Fruit fly (Drosophila melanogaster) whole organism, embryonic: ENCODE measurements around the gene CG13364.

Source experiments
- Blimp-1 ChIP-seq: fragments of 200-800 bp; sonication (Bioruptor generic); optimal IDR thresholded peaks from 3 replicates; lab custom pipeline; 2018; ENCODE audit warnings: missing biosample characterization, missing genetic modification characterization, mild to moderate bottlenecking, moderate library complexity, missing genetic modification reagents
- CG10267 ChIP-seq: fragments of 200-800 bp; sonication (Bioruptor generic); optimal IDR thresholded peaks from 2 replicates; lab custom pipeline; 2018; ENCODE audit warnings: missing biosample characterization, mild to moderate bottlenecking, missing genetic modification characterization, moderate library complexity
- CG10321 ChIP-seq: fragments of 200-800 bp; sonication (Bioruptor generic); IDR thresholded peaks from 2 replicates; pipeline ENCODE4 v1.3.6; 2022; ENCODE audit warnings: missing biosample characterization, missing genetic modification characterization
- CG10543 ChIP-seq: fragments of 200-800 bp; sonication (Bioruptor generic); optimal IDR thresholded peaks from 3 replicates; lab custom pipeline; 2017; ENCODE audit warnings: missing biosample characterization, mild to moderate bottlenecking, missing genetic modification characterization, moderate library complexity
- CG12155 ChIP-seq: fragments of 200-800 bp; sonication (Bioruptor generic); optimal IDR thresholded peaks from 3 replicates; lab custom pipeline; 2016; ENCODE audit warnings: missing biosample characterization, missing genetic modification characterization
- CG1832 ChIP-seq: fragments of 200-800 bp; sonication (Bioruptor generic); optimal IDR thresholded peaks from 2 replicates; lab custom pipeline; 2017; ENCODE audit warnings: missing biosample characterization, mild to moderate bottlenecking, missing genetic modification characterization, inconsistent platforms
- CG6854 ChIP-seq: fragments of 200-800 bp; sonication (Bioruptor generic); optimal IDR thresholded peaks from 3 replicates; lab custom pipeline; 2017; ENCODE audit warnings: missing biosample characterization, mild to moderate bottlenecking, missing genetic modification characterization
- CG7987 ChIP-seq: fragments of 200-800 bp; sonication (Bioruptor generic); optimal IDR thresholded peaks from 2 replicates; lab custom pipeline; 2018; ENCODE audit warnings: missing biosample characterization, mild to moderate bottlenecking, missing genetic modification characterization, moderate library complexity
- CG8388 ChIP-seq: fragments of 200-800 bp; sonication (Bioruptor generic); optimal IDR thresholded peaks from 2 replicates; lab custom pipeline; 2019; ENCODE audit warnings: missing biosample characterization, mild to moderate bottlenecking, missing genetic modification characterization, moderate library complexity
- CG8944 ChIP-seq: fragments of 200-800 bp; sonication (Bioruptor generic); optimal IDR thresholded peaks from 3 replicates; lab custom pipeline; 2016; ENCODE audit warnings: missing biosample characterization, missing genetic modification characterization
- CkIIα-i1 ChIP-seq: fragments of 200-800 bp; sonication (Bioruptor generic); IDR thresholded peaks from 2 replicates; pipeline ENCODE4 v1.3.6; 2022; ENCODE audit warnings: missing biosample characterization, missing genetic modification characterization
- D ChIP-seq, 2 experiments: fragments of 200-800 bp in 1 of 2; fragments of >200 bp in 1 of 2; sonication (Bioruptor generic) in 1 of 2; optimal IDR thresholded peaks; 2 replicates in 1 of 2; 3 replicates in 1 of 2; lab custom pipeline; 2017; ENCODE audit warnings: mild to moderate bottlenecking in 1 of 2, missing biosample characterization in 1 of 2, missing genetic modification characterization in 1 of 2, missing genetic modification reagents in 1 of 2
- Deaf1 ChIP-seq: fragments of 200-800 bp; optimal IDR thresholded peaks from 3 replicates; lab custom pipeline; 2019; ENCODE audit warnings: missing biosample characterization, mild to moderate bottlenecking, missing genetic modification characterization, moderate library complexity
- E2f2 ChIP-seq: fragments of 200-800 bp; sonication (Bioruptor generic); IDR thresholded peaks from 2 replicates; pipeline ENCODE4 v1.3.6; 2022; ENCODE audit warnings: missing biosample characterization, missing genetic modification characterization
- Ets65A ChIP-seq: fragments of 200-800 bp; sonication (Bioruptor generic); peaks from one replicate; lab custom pipeline; 2016; ENCODE audit warnings: missing biosample characterization, missing genetic modification characterization
- Fer1 ChIP-seq: fragments of 200-800 bp; sonication (Bioruptor generic); optimal IDR thresholded peaks from 2 replicates; lab custom pipeline; 2017; ENCODE audit warnings: missing biosample characterization, mild to moderate bottlenecking, missing genetic modification characterization
- Hey ChIP-seq: fragments of 200-800 bp; sonication (Bioruptor generic); optimal IDR thresholded peaks from 3 replicates; lab custom pipeline; 2018; ENCODE audit warnings: missing biosample characterization, mild to moderate bottlenecking, missing genetic modification characterization
- Hr78 ChIP-seq, 2 experiments: fragments of 200-800 bp in 1 of 2; fragments of >200 bp in 1 of 2; sonication (Bioruptor generic) in 1 of 2; optimal IDR thresholded peaks; 2 replicates each; lab custom pipeline; 2017 to 2019; ENCODE audit warnings: missing biosample characterization in 2 of 2, missing genetic modification characterization in 2 of 2, mild to moderate bottlenecking in 1 of 2, moderate library complexity in 1 of 2
- Med ChIP-seq: fragments of 200-800 bp; sonication (Bioruptor generic); peaks from one replicate; lab custom pipeline; 2016; ENCODE audit warnings: missing biosample characterization, missing genetic modification characterization, mild to moderate bottlenecking, inconsistent platforms, moderate library complexity
- Nf-YB ChIP-seq: fragments of 200-800 bp; sonication (Bioruptor generic); optimal IDR thresholded peaks from 3 replicates; lab custom pipeline; 2019; ENCODE audit warnings: missing biosample characterization, mild to moderate bottlenecking, missing genetic modification characterization, moderate library complexity
- Nf-YC ChIP-seq: fragments of 200-800 bp; optimal IDR thresholded peaks from 3 replicates; lab custom pipeline; 2019; ENCODE audit warnings: missing biosample characterization, mild to moderate bottlenecking, missing genetic modification characterization, moderate library complexity
- Rfx ChIP-seq: fragments of 200-800 bp; sonication (Bioruptor generic); IDR thresholded peaks from 2 replicates; pipeline ENCODE4 v1.3.6; 2022; ENCODE audit warnings: missing biosample characterization, missing genetic modification characterization
- Six4 ChIP-seq: fragments of 200-800 bp; sonication (Bioruptor generic); optimal IDR thresholded peaks from 2 replicates; lab custom pipeline; 2016; ENCODE audit warnings: missing biosample characterization, missing genetic modification characterization
- Vsx1 ChIP-seq: fragments of 200-800 bp; sonication (Bioruptor generic); optimal IDR thresholded peaks from 2 replicates; lab custom pipeline; 2017; ENCODE audit warnings: missing biosample characterization, mild to moderate bottlenecking, missing genetic modification characterization, missing genetic modification reagents
- chinmo ChIP-seq: fragments of 200-800 bp; sonication (Bioruptor generic); IDR thresholded peaks from 4 replicates; pipeline ENCODE4 v1.3.6; 2022; ENCODE audit warnings: missing biosample characterization, missing genetic modification characterization; ENCODE audit not compliant: partially characterized antibody
- ci ChIP-seq: fragments of 200-800 bp; sonication (Bioruptor generic); IDR thresholded peaks from 3 replicates; pipeline ENCODE4 v1.3.6; 2022; ENCODE audit warnings: missing biosample characterization, missing genetic modification characterization
- crol ChIP-seq: fragments of 200-800 bp; sonication (Bioruptor generic); IDR thresholded peaks from 2 replicates; pipeline ENCODE4 v1.3.6; 2022; ENCODE audit warnings: missing biosample characterization, missing genetic modification characterization
- exex ChIP-seq: fragments of 200-800 bp; sonication (Bioruptor generic); optimal IDR thresholded peaks from 4 replicates; lab custom pipeline; 2018; ENCODE audit warnings: missing biosample characterization, mild to moderate bottlenecking, missing genetic modification characterization, moderate library complexity
- gem ChIP-seq: fragments of 200-800 bp; sonication (Bioruptor generic); optimal IDR thresholded peaks from 2 replicates; lab custom pipeline; 2019; ENCODE audit warnings: missing biosample characterization, mild to moderate bottlenecking, missing genetic modification characterization, moderate library complexity
- grn ChIP-seq: fragments of 200-800 bp; sonication (Bioruptor generic); optimal IDR thresholded peaks from 3 replicates; lab custom pipeline; 2017; ENCODE audit warnings: missing biosample characterization, missing genetic modification characterization
- gsb ChIP-seq: fragments of 200-800 bp; sonication (Bioruptor generic); IDR thresholded peaks from 2 replicates; pipeline ENCODE4 v1.3.6; 2022; ENCODE audit warnings: missing biosample characterization, missing genetic modification characterization
- kni ChIP-seq: fragments of 200-800 bp; sonication (Bioruptor generic); optimal IDR thresholded peaks from 3 replicates; lab custom pipeline; 2017; ENCODE audit warnings: mild to moderate bottlenecking, missing biosample characterization, missing genetic modification reagents, missing genetic modification characterization
- mirr ChIP-seq: fragments of 200-800 bp; sonication (Bioruptor generic); optimal IDR thresholded peaks from 3 replicates; lab custom pipeline; 2018; ENCODE audit warnings: missing biosample characterization, mild to moderate bottlenecking, missing genetic modification characterization
- peb ChIP-seq: fragments of 200-800 bp; sonication (Bioruptor generic); IDR thresholded peaks from 2 replicates; pipeline ENCODE4 v1.3.6; 2022; ENCODE audit warnings: missing biosample characterization, missing genetic modification characterization
- pfk ChIP-seq: fragments of 200-800 bp; sonication (Bioruptor generic); optimal IDR thresholded peaks from 2 replicates; lab custom pipeline; 2018; ENCODE audit warnings: missing biosample characterization, mild to moderate bottlenecking, missing genetic modification characterization, moderate library complexity
- phol ChIP-seq: fragments of 200-800 bp; sonication (Bioruptor generic); optimal IDR thresholded peaks from 3 replicates; lab custom pipeline; 2018; ENCODE audit warnings: missing biosample characterization, mild to moderate bottlenecking, missing genetic modification characterization, moderate library complexity
- pros ChIP-seq: fragments of 200-800 bp; sonication (Bioruptor generic); optimal IDR thresholded peaks from 3 replicates; lab custom pipeline; 2019; ENCODE audit warnings: missing biosample characterization, mild to moderate bottlenecking, missing genetic modification characterization, moderate library complexity
- run ChIP-seq: fragments of 200-800 bp; sonication (Bioruptor generic); optimal IDR thresholded peaks from 3 replicates; lab custom pipeline; 2018; ENCODE audit warnings: missing biosample characterization, mild to moderate bottlenecking, missing genetic modification characterization
- sd ChIP-seq: fragments of 200-800 bp; sonication (Bioruptor generic); optimal IDR thresholded peaks from 3 replicates; lab custom pipeline; 2018; ENCODE audit warnings: missing biosample characterization, mild to moderate bottlenecking, missing genetic modification characterization, moderate library complexity
- sens ChIP-seq: fragments of 200-800 bp; sonication (Bioruptor generic); peaks from one replicate; lab custom pipeline; 2016; ENCODE audit warnings: missing biosample characterization, missing genetic modification characterization
- seq ChIP-seq: fragments of 200-800 bp; sonication (Bioruptor generic); IDR thresholded peaks from 2 replicates; pipeline ENCODE4 v1.3.6; 2022; ENCODE audit warnings: missing biosample characterization, missing genetic modification characterization
- tap ChIP-seq: fragments of 200-800 bp; optimal IDR thresholded peaks from 3 replicates; lab custom pipeline; 2019; ENCODE audit warnings: missing biosample characterization, mild to moderate bottlenecking, missing genetic modification characterization, moderate library complexity
- tll ChIP-seq, 2 experiments: fragments of 200-800 bp in 1 of 2; fragments of >200 bp in 1 of 2; sonication (Bioruptor generic) in 1 of 2; optimal IDR thresholded peaks; 2 replicates each; lab custom pipeline; 2017 to 2019; ENCODE audit warnings: missing biosample characterization in 2 of 2, missing genetic modification characterization in 2 of 2, mild to moderate bottlenecking in 1 of 2, moderate library complexity in 1 of 2
- tna ChIP-seq: fragments of 200-800 bp; sonication (Bioruptor generic); IDR thresholded peaks from 2 replicates; pipeline ENCODE4 v1.3.6; 2022; ENCODE audit warnings: missing biosample characterization, missing genetic modification characterization; ENCODE audit not compliant: partially characterized antibody

Gene CG13364

DNA sequence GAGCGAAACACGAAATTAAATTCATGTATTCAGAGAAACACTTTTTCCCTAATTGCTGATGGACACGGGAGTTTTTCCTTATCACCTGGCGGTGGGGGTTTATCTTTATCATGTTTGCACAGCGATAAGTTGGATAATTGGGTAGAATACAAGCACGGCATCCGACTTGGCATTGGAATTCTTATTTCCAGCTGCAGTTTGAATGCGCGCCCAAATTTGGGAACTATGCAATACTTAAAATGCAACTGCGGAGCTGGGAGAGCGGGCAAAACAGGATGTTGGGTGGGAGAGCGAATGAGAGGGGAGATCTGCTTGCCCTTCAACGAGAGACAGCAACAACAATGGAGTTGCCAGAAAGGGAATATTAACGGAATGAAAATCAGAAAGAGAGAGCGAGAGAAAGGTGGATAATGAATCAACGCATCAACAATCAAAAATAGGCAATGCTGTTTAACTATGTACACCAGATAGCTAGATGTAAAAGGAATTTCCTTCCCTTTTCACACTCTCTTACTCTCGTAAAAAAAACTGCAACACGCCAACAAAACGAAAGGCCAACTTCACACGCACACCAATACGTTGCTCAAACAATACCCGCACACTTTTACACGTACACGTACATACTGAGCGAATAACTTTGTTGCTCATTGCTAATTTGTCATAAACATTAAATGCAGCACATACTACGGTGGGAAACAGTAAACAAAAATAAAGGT lies 8.1 kb downstream of the CG13364 start (continued):
- TF ChIP-seq E2f2 (GFP tag; lab: Robert Waterston, UW) (peak; percentile 58), CG12155 (GFP tag; lab: Kevin White, UChicago) (peak; percentile 9), Vsx1 (GFP tag; lab: Kevin White, UChicago) (no peak), Ets65A (peak; percentile 68), Nf-YC (tag; lab: Kevin White, UChicago) (no peak), run (tag; lab: Kevin White, UChicago) (no peak), CG10267 (peak; percentile 82), gsb (GFP tag; lab: Robert Waterston, UW) (0 out of 2 replicates have a peak, but pooled peaks have one; percentile 10), CG8944 (no peak)
- TF ChIP-seq, all 482 proteins: peak for 25

DNA sequence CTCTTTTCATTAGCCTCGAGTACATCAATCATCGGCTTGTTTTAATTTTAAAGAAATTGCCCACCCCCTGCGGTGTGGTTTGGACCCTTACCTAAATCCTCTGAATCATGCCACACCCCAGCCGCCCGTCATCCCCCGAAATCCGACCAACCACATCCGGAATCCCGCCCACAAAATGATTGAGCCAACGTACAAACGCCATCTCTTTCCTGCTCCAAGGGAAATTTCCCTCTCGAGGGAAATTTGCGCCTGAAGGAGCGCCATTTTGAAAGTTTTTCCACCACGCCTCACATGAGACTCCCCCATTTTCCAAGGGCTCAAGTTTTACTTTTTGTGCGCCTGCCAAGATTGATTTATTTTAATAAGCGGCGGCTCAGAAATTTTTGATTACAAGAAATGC lies 15.0 kb downstream of the CG13364 start:
- TF ChIP-seq ci (no peak), phol (tag; lab: Kevin White, UChicago) (peak; percentile 13), seq (GFP tag; lab: Robert Waterston, UW) (peak; percentile 53; the same call in 1 of the 2 replicates), Blimp-1 (no peak), Nf-YC (tag; lab: Kevin White, UChicago) (peak; percentile 95), CG1832 (GFP tag; lab: Kevin White, UChicago) (peak; percentile 21), CG8388 (GFP tag; lab: Kevin White, UChicago) (no peak), pfk (GFP tag; lab: Kevin White, UChicago) (no peak), Six4 (GFP tag; lab: Kevin White, UChicago) (no peak), Nf-YB (GFP tag; lab: Kevin White, UChicago) (peak; percentile 93), CG10321 (GFP tag; lab: Robert Waterston, UW) (peak; percentile 75)
- TF ChIP-seq, all 482 proteins: peak for 6

DNA sequence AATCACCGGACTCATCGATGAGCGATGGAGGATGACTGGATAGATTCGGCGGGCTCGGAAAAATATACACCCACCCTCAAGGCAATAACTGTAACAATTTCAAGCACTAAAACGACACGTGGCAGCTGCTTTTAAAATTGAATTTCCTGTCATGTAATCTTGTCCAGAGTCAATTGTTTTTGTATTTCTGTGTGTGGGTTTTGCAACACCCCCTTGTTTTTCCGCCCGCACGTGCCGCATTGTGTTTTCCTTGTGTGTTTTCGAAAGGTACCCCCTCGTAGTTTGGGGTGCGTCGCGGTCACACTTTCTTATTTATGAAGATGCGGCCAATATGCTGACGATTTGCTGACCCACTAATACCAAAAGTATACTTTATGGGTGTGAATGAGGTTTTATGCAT lies 23.0 kb downstream of the CG13364 start:
- peak; percentile 96 for TF ChIP-seq Hey (tag; lab: Kevin White, UChicago)
- TF ChIP-seq D (optimal IDR thresholded peaks at IDR 0.05; lab: Kevin White, UChicago): no peak
- TF ChIP-seq D (GFP tag; optimal IDR thresholded peaks at IDR 0.05; lab: Kevin White, UChicago): peak; percentile 7
- peak; percentile 47 for TF ChIP-seq pros
- peak; percentile 37 for TF ChIP-seq kni
- no peak for TF ChIP-seq peb (GFP tag; lab: Robert Waterston, UW)
- TF ChIP-seq sens (GFP tag; lab: Kevin White, UChicago): peak; percentile 23
- TF ChIP-seq tap (tag; lab: Kevin White, UChicago): no peak
- TF ChIP-seq Fer1: no peak
- peak in 1 of 2 experiments; percentile 53 for TF ChIP-seq tll (GFP tag; optimal IDR thresholded peaks at IDR 0.05; lab: Kevin White, UChicago)

DNA sequence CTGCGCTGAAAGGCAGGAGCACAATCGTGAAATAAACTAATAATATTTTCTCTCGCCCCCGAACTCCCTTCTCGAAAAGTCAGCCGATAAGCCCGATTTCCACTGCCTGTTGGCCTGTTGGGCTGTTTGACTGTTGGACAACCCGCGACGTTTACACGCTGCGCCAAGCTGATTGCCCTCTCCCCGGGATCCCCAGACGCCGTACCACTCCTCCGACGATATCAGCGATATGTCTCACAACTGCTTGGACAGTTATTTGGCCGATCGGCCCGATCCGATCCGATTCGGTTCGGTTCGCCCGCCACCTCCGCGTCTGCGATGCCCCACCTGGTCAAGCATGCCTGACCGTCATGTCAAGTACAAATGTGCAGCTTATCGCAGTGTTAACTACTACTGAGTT lies 25.3 kb downstream of the CG13364 start:
- TF ChIP-seq grn (GFP tag; lab: Kevin White, UChicago) (peak; percentile 95), tna (GFP tag; lab: Robert Waterston, UW) (no peak), sd (tag; lab: Kevin White, UChicago) (peak; percentile 9), Hr78 (GFP tag; optimal IDR thresholded peaks at IDR 0.05; lab: Kevin White, UChicago) (peak in 1 of 2 experiments; percentile 18), Blimp-1 (no peak), exex (tag; lab: Kevin White, UChicago) (peak; percentile 74), CG6854 (GFP tag; lab: Kevin White, UChicago) (no peak), Med (peak; percentile 79), Deaf1 (tag; lab: Kevin White, UChicago) (peak; percentile 81), mirr (GFP tag; lab: Kevin White, UChicago) (peak; percentile 93), CG10543 (GFP tag; lab: Kevin White, UChicago) (peak; percentile 75), Ets65A (peak; percentile 37), crol (GFP tag; lab: Robert Waterston, UW) (peak; percentile 90), gem (peak; percentile 9), CG7987 (GFP tag; lab: Kevin White, UChicago) (peak; percentile 84), chinmo (GFP tag; lab: Robert Waterston, UW) (peak; percentile 69; the same call in 2 of the 4 replicates), Rfx (GFP tag; lab: Robert Waterston, UW) (0 out of 2 replicates have a peak, but pooled peaks have one; percentile 8), CkIIα-i1 (GFP tag; lab: Robert Waterston, UW) (no peak)
